Fruit fly (Drosophila melanogaster) whole organism, embryonic: ENCODE data around the gene CG46059.
A peak's percentile ranks its signal among the peaks of the same experiment; 100 is the strongest.

Experiments
- C15 ChIP-seq: fragments of 200-800 bp; sonication (Bioruptor generic); IDR thresholded peaks from 3 replicates; pipeline ENCODE4 v1.3.6; 2022; ENCODE audit warnings: missing biosample characterization, missing genetic modification characterization
- CG10959 ChIP-seq: fragments of 200-800 bp; sonication (Bioruptor generic); IDR thresholded peaks from 2 replicates; pipeline ENCODE4 v1.3.6; 2022; ENCODE audit warnings: missing biosample characterization, missing genetic modification characterization
- CG10979 ChIP-seq: fragments of 200-800 bp; sonication (Bioruptor generic); optimal IDR thresholded peaks from 2 replicates; lab custom pipeline; 2018; ENCODE audit warnings: missing biosample characterization, mild to moderate bottlenecking, missing genetic modification characterization, moderate library complexity
- CG11695 ChIP-seq: fragments of 200-800 bp; sonication (Bioruptor generic); IDR thresholded peaks from 3 replicates; pipeline ENCODE4 v1.3.6; 2022; ENCODE audit warnings: missing biosample characterization, missing genetic modification characterization
- CG12104 ChIP-seq: fragments of 200-800 bp; sonication (Bioruptor generic); optimal IDR thresholded peaks from 3 replicates; lab custom pipeline; 2016; ENCODE audit warnings: missing biosample characterization, missing genetic modification characterization
- CG12299 ChIP-seq: fragments of 200-800 bp; sonication (Bioruptor generic); optimal IDR thresholded peaks from 2 replicates; lab custom pipeline; 2018; ENCODE audit warnings: missing biosample characterization, mild to moderate bottlenecking, missing genetic modification characterization
- CG14441 ChIP-seq: fragments of 200-800 bp; sonication (Bioruptor generic); IDR thresholded peaks from 2 replicates; pipeline ENCODE4 v1.3.6; 2022; ENCODE audit warnings: missing biosample characterization, missing genetic modification characterization
- CG1529 ChIP-seq: fragments of 200-800 bp; sonication (Bioruptor generic); optimal IDR thresholded peaks from 3 replicates; lab custom pipeline; 2018; ENCODE audit warnings: missing biosample characterization, missing genetic modification characterization
- CG1602 ChIP-seq: fragments of 200-800 bp; sonication (Bioruptor generic); optimal IDR thresholded peaks from 3 replicates; lab custom pipeline; 2016; ENCODE audit warnings: missing biosample characterization, missing genetic modification characterization
- CG1603 ChIP-seq: fragments of 200-800 bp; sonication (Bioruptor generic); optimal IDR thresholded peaks from 2 replicates; lab custom pipeline; 2019; ENCODE audit warnings: missing biosample characterization, mild to moderate bottlenecking, missing genetic modification characterization, moderate library complexity
- CG18599 ChIP-seq: fragments of 200-800 bp; sonication (Bioruptor generic); optimal IDR thresholded peaks from 3 replicates; lab custom pipeline; 2017; ENCODE audit warnings: missing biosample characterization, missing genetic modification characterization, mild to moderate bottlenecking, moderate library complexity, missing genetic modification reagents
- CG2202 ChIP-seq: fragments of 200-800 bp; sonication (Bioruptor generic); optimal IDR thresholded peaks from 2 replicates; lab custom pipeline; 2018; ENCODE audit warnings: missing biosample characterization, mild to moderate bottlenecking, missing genetic modification characterization
- CG2875 ChIP-seq: fragments of 200-800 bp; sonication (Bioruptor generic); optimal IDR thresholded peaks from 2 replicates; lab custom pipeline; 2017; ENCODE audit warnings: missing biosample characterization, mild to moderate bottlenecking, missing genetic modification characterization, missing genetic modification reagents
- CG4282 ChIP-seq: fragments of 200-800 bp; sonication (Bioruptor generic); optimal IDR thresholded peaks from 2 replicates; lab custom pipeline; 2016; ENCODE audit warnings: missing biosample characterization, missing genetic modification characterization
- CG43689 ChIP-seq: fragments of 200-800 bp; sonication (Bioruptor generic); IDR thresholded peaks from 2 replicates; pipeline ENCODE4 v1.3.6; 2022; ENCODE audit warnings: missing biosample characterization, missing genetic modification characterization
- CG5180 ChIP-seq: fragments of 200-800 bp; sonication (Bioruptor generic); optimal IDR thresholded peaks from 3 replicates; lab custom pipeline; 2017; ENCODE audit warnings: missing biosample characterization, missing genetic modification characterization, mild to moderate bottlenecking, moderate library complexity, missing genetic modification reagents
- CG7786 ChIP-seq: fragments of 200-800 bp; sonication (Bioruptor generic); optimal IDR thresholded peaks from 2 replicates; lab custom pipeline; 2016; ENCODE audit warnings: missing biosample characterization, missing genetic modification characterization
- CG7963 ChIP-seq: fragments of 200-800 bp; sonication (Bioruptor generic); IDR thresholded peaks from 3 replicates; pipeline ENCODE4 v1.3.6; 2022; ENCODE audit warnings: missing biosample characterization, missing genetic modification characterization; ENCODE audit not compliant: partially characterized antibody
- D19A ChIP-seq: fragments of 200-800 bp; optimal IDR thresholded peaks from 3 replicates; lab custom pipeline; 2019; ENCODE audit warnings: missing biosample characterization, mild to moderate bottlenecking, missing genetic modification characterization, moderate library complexity
- Dfd ChIP-seq, 2 experiments: fragments of >200 bp; optimal IDR thresholded peaks; 2 replicates each; lab custom pipeline; 2017; ENCODE audit warnings: missing biosample characterization in 2 of 2, missing genetic modification characterization in 2 of 2
- Doc2 ChIP-seq: fragments of 200-800 bp; sonication (Bioruptor generic); IDR thresholded peaks from 2 replicates; pipeline ENCODE4 v1.3.6; 2022; ENCODE audit warnings: missing biosample characterization, missing genetic modification characterization
- Drgx ChIP-seq: fragments of 200-800 bp; sonication (Bioruptor generic); IDR thresholded peaks from 2 replicates; pipeline ENCODE4 v1.3.6; 2022; ENCODE audit warnings: missing biosample characterization, missing genetic modification characterization
- ERR ChIP-seq: fragments of 200-800 bp; sonication (Bioruptor generic); optimal IDR thresholded peaks from 2 replicates; lab custom pipeline; 2016; ENCODE audit warnings: missing biosample characterization, missing genetic modification characterization
- Ets65A ChIP-seq: fragments of 200-800 bp; sonication (Bioruptor generic); peaks from one replicate; lab custom pipeline; 2016; ENCODE audit warnings: missing biosample characterization, missing genetic modification characterization
- HLH3B ChIP-seq: fragments of 200-800 bp; sonication (Bioruptor generic); IDR thresholded peaks from 2 replicates; pipeline ENCODE4 v1.3.6; 2022; ENCODE audit warnings: missing biosample characterization, missing genetic modification characterization
- Hr51 ChIP-seq, 2 experiments: fragments of 200-800 bp; sonication (Bioruptor generic); optimal IDR thresholded peaks; 2 replicates in 1 of 2; 3 replicates in 1 of 2; lab custom pipeline; 2016 to 2018; ENCODE audit warnings: missing biosample characterization in 2 of 2, missing genetic modification characterization in 2 of 2, mild to moderate bottlenecking in 1 of 2, moderate library complexity in 1 of 2
- NC2β ChIP-seq: fragments of 200-800 bp; sonication (Bioruptor generic); optimal IDR thresholded peaks from 2 replicates; lab custom pipeline; 2016; ENCODE audit warnings: missing biosample characterization, missing genetic modification characterization
- Oli ChIP-seq: fragments of 200-800 bp; sonication (Bioruptor generic); optimal IDR thresholded peaks from 2 replicates; lab custom pipeline; 2018; ENCODE audit warnings: missing biosample characterization, mild to moderate bottlenecking, missing genetic modification characterization, moderate library complexity
- Optix ChIP-seq: fragments of 200-800 bp; sonication (Bioruptor generic); IDR thresholded peaks from 3 replicates; pipeline ENCODE4 v1.3.6; 2022; ENCODE audit warnings: missing biosample characterization, missing genetic modification characterization
- Ptx1 ChIP-seq: fragments of 200-800 bp; sonication (Bioruptor generic); IDR thresholded peaks from 2 replicates; pipeline ENCODE4 v1.3.6; 2022; ENCODE audit warnings: missing biosample characterization, missing genetic modification characterization
- Rx ChIP-seq: fragments of 200-800 bp; sonication (Bioruptor generic); IDR thresholded peaks from 2 replicates; pipeline ENCODE4 v1.3.6; 2022; ENCODE audit warnings: missing biosample characterization, missing genetic modification characterization
- Side ChIP-seq: fragments of 200-800 bp; sonication (Bioruptor generic); optimal IDR thresholded peaks from 2 replicates; lab custom pipeline; 2016; ENCODE audit warnings: missing biosample characterization, missing genetic modification characterization
- Sox102F ChIP-seq: fragments of 200-800 bp; sonication (Bioruptor generic); optimal IDR thresholded peaks from 2 replicates; lab custom pipeline; 2018; ENCODE audit warnings: missing biosample characterization, mild to moderate bottlenecking, missing genetic modification characterization, moderate library complexity
- ac ChIP-seq: fragments of 200-800 bp; sonication (Bioruptor generic); optimal IDR thresholded peaks from 3 replicates; lab custom pipeline; 2017; ENCODE audit warnings: missing biosample characterization, mild to moderate bottlenecking, missing genetic modification characterization
- amos ChIP-seq: fragments of 200-800 bp; sonication (Bioruptor generic); IDR thresholded peaks from 2 replicates; pipeline ENCODE4 v1.3.6; 2022; ENCODE audit warnings: missing biosample characterization, missing genetic modification characterization; ENCODE audit not compliant: partially characterized antibody
- az2 ChIP-seq: fragments of 200-800 bp; sonication (Bioruptor generic); optimal IDR thresholded peaks from 3 replicates; lab custom pipeline; 2016; ENCODE audit warnings: missing biosample characterization, missing genetic modification characterization
- ci ChIP-seq: fragments of 200-800 bp; sonication (Bioruptor generic); IDR thresholded peaks from 3 replicates; pipeline ENCODE4 v1.3.6; 2022; ENCODE audit warnings: missing biosample characterization, missing genetic modification characterization
- corto ChIP-seq: fragments of 200-800 bp; sonication (Bioruptor generic); optimal IDR thresholded peaks from 2 replicates; lab custom pipeline; 2016; ENCODE audit warnings: missing biosample characterization, mild to moderate bottlenecking, missing genetic modification characterization, moderate library complexity
- crol ChIP-seq: fragments of 200-800 bp; sonication (Bioruptor generic); IDR thresholded peaks from 2 replicates; pipeline ENCODE4 v1.3.6; 2022; ENCODE audit warnings: missing biosample characterization, missing genetic modification characterization
- emc ChIP-seq: fragments of 200-800 bp; sonication (Bioruptor generic); optimal IDR thresholded peaks from 2 replicates; lab custom pipeline; 2016; ENCODE audit warnings: missing biosample characterization, missing genetic modification characterization
- eve ChIP-seq, 2 experiments: fragments of >200 bp; optimal IDR thresholded peaks; 2 replicates each; lab custom pipeline; 2017; ENCODE audit warnings: missing biosample characterization in 2 of 2, missing genetic modification characterization in 2 of 2
- lbe ChIP-seq: fragments of 200-800 bp; sonication (Bioruptor generic); optimal IDR thresholded peaks from 2 replicates; lab custom pipeline; 2016; ENCODE audit warnings: missing biosample characterization, mild to moderate bottlenecking, missing genetic modification characterization
- lmd ChIP-seq: fragments of 200-800 bp; sonication (Bioruptor generic); IDR thresholded peaks from 2 replicates; pipeline ENCODE4 v1.3.6; 2022; ENCODE audit warnings: missing biosample characterization, missing genetic modification characterization
- mam ChIP-seq: fragments of 200-800 bp; sonication (Bioruptor generic); optimal IDR thresholded peaks from 3 replicates; lab custom pipeline; 2016; ENCODE audit warnings: missing biosample characterization, missing genetic modification characterization
- prd ChIP-seq, 3 experiments: fragments of >200 bp in 2 of 3; fragments of 200-800 bp in 1 of 3; sonication (Bioruptor generic) in 1 of 3; optimal IDR thresholded peaks in 2 of 3; IDR thresholded peaks in 1 of 3; 2 replicates in 2 of 3; 3 replicates in 1 of 3; pipeline versions ENCODE4 v1.3.6 to Lab custom; 2017 to 2022; ENCODE audit warnings: missing biosample characterization in 1 of 3, missing genetic modification characterization in 1 of 3
- slbo ChIP-seq: fragments of 200-800 bp; sonication (Bioruptor generic); IDR thresholded peaks from 2 replicates; pipeline ENCODE4 v1.3.6; 2022; ENCODE audit warnings: missing biosample characterization, missing genetic modification characterization
- so ChIP-seq: fragments of 200-800 bp; sonication (Bioruptor generic); IDR thresholded peaks from 3 replicates; pipeline ENCODE4 v1.3.6; 2022; ENCODE audit warnings: missing biosample characterization, missing genetic modification characterization
- ssp ChIP-seq: fragments of 200-800 bp; sonication (Bioruptor generic); IDR thresholded peaks from 2 replicates; pipeline ENCODE4 v1.3.6; 2022; ENCODE audit warnings: missing biosample characterization, missing genetic modification characterization
- stc ChIP-seq: fragments of 200-800 bp; sonication (Bioruptor generic); IDR thresholded peaks from 2 replicates; pipeline ENCODE4 v1.3.6; 2022; ENCODE audit warnings: missing biosample characterization, missing genetic modification characterization
- toy ChIP-seq: fragments of 200-800 bp; sonication (Bioruptor generic); IDR thresholded peaks from 2 replicates; pipeline ENCODE4 v1.3.6; 2022; ENCODE audit warnings: missing biosample characterization, missing genetic modification characterization
- ttk ChIP-seq: fragments of 200-800 bp; sonication (Bioruptor generic); IDR thresholded peaks from 2 replicates; pipeline ENCODE4 v2.1.2; 2022; ENCODE audit warnings: missing biosample characterization, missing genetic modification characterization
- wor ChIP-seq: fragments of 200-800 bp; sonication (Bioruptor generic); IDR thresholded peaks from 2 replicates; pipeline ENCODE4 v1.3.6; 2022; ENCODE audit warnings: missing biosample characterization, missing genetic modification characterization

The CG46059 gene

dm6 chr2L:19200211-19200610 is 16.6 kb upstream of the CG46059 start (continued):
- TF ChIP-seq Rx (0 out of 2 replicates have a peak, but pooled peaks have one; percentile 12), prd (optimal IDR thresholded peaks at IDR 0.05; lab: Kevin White, UChicago) (no peak), prd (GFP tag; IDR thresholded peaks at IDR 0.05; lab: Robert Waterston, UW) (peak; percentile 43; the same call in 2 of the 3 replicates), ttk (GFP tag; lab: Robert Waterston, UW) (no peak), wor (GFP tag; lab: Robert Waterston, UW) (no peak), HLH3B (GFP tag; lab: Robert Waterston, UW) (no peak), CG7786 (GFP tag; lab: Kevin White, UChicago) (peak; percentile 34), NC2β (GFP tag; lab: Kevin White, UChicago) (no peak), Oli (tag; lab: Kevin White, UChicago) (peak; percentile 2), eve (GFP tag; optimal IDR thresholded peaks at IDR 0.05; lab: Kevin White, UChicago) (no peak), CG1529 (GFP tag; lab: Kevin White, UChicago) (no peak), CG1603 (tag; lab: Kevin White, UChicago) (peak; percentile 13), CG43689 (GFP tag; lab: Robert Waterston, UW) (no peak), Side (no peak), Sox102F (GFP tag; lab: Kevin White, UChicago) (peak; percentile 39), ac (no peak), CG7963 (GFP tag; lab: Robert Waterston, UW) (no peak), Optix (no peak), mam (GFP tag; lab: Kevin White, UChicago) (no peak), ssp (GFP tag; lab: Robert Waterston, UW) (no peak), Doc2 (GFP tag; lab: Robert Waterston, UW) (no peak), Hr51 (GFP tag; optimal IDR thresholded peaks at IDR 0.05; lab: Kevin White, UChicago) (no peak), CG14441 (no peak), lbe (no peak), az2 (GFP tag; lab: Kevin White, UChicago) (peak; percentile 2), stc (GFP tag; lab: Robert Waterston, UW) (peak; percentile 28; the same call in 1 of the 2 replicates), C15 (GFP tag; lab: Robert Waterston, UW) (no peak), slbo (GFP tag; lab: Robert Waterston, UW) (peak; percentile 17; the same call in 1 of the 2 replicates), Ets65A (GFP tag; lab: Kevin White, UChicago) (peak; percentile 64), CG5180 (GFP tag; lab: Kevin White, UChicago) (no peak), CG10979 (tag; lab: Kevin White, UChicago) (peak; percentile 27), ci (GFP tag; lab: Robert Waterston, UW) (0 out of 3 replicates have a peak, but pooled peaks have one; percentile 19), crol (GFP tag; lab: Robert Waterston, UW) (no peak), CG11695 (GFP tag; lab: Robert Waterston, UW) (no peak), CG1602 (GFP tag; lab: Kevin White, UChicago) (no peak), Ptx1 (GFP tag; lab: Robert Waterston, UW) (peak; percentile 24; the same call in 1 of the 2 replicates), so (GFP tag; lab: Robert Waterston, UW) (no peak), CG2875 (GFP tag; lab: Kevin White, UChicago) (no peak), D19A (tag; lab: Kevin White, UChicago) (no peak), CG4282 (GFP tag; lab: Kevin White, UChicago) (no peak), ERR (no peak), CG12299 (tag; lab: Kevin White, UChicago) (no peak), CG2202 (no peak), corto (no peak), Drgx (GFP tag; lab: Robert Waterston, UW) (no peak), lmd (GFP tag; lab: Robert Waterston, UW) (0 out of 2 replicates have a peak, but pooled peaks have one; percentile 8), CG12104 (GFP tag; lab: Kevin White, UChicago) (no peak), Dfd (GFP tag; optimal IDR thresholded peaks at IDR 0.05; lab: Kevin White, UChicago) (no peak), CG10959 (no peak), toy (GFP tag; lab: Robert Waterston, UW) (no peak), CG18599 (GFP tag; lab: Kevin White, UChicago) (peak; percentile 49), amos (GFP tag; lab: Robert Waterston, UW) (no peak), emc (GFP tag; lab: Kevin White, UChicago) (no peak)
